Worm (Caenorhabditis elegans) whole organism, L2 larva: Measurements from ENCODE around the gene C16C10.9.

Source experiments
- Y55F3AM.14 ChIP-seq: fragments of 200-800 bp; sonication (Bioruptor generic); optimal IDR thresholded peaks from 2 replicates; lab custom pipeline; 2018; ENCODE audit warnings: mild to moderate bottlenecking, missing genetic modification characterization, missing compliant biosample characterization
- ZK546.5 ChIP-seq: sonication (generic microtip); optimal IDR thresholded peaks from 2 replicates; lab custom pipeline; 2017; ENCODE audit warnings: missing biosample characterization, missing genetic modification characterization
- lin-39 ChIP-seq: fragments of 150-350 bp; optimal IDR thresholded peaks from 2 replicates; lab custom pipeline; 2014; ENCODE audit warnings: missing biosample characterization, missing genetic modification reagents, missing genetic modification characterization
- nhr-10 ChIP-seq: sonication (generic microtip); optimal IDR thresholded peaks from 2 replicates; lab custom pipeline; 2017; ENCODE audit warnings: missing biosample characterization, missing genetic modification characterization
- nhr-237 ChIP-seq: fragments of 150-350 bp; optimal IDR thresholded peaks from 2 replicates; lab custom pipeline; 2014; ENCODE audit warnings: missing biosample characterization, missing genetic modification characterization
- nhr-77 ChIP-seq: fragments of 150-350 bp; optimal IDR thresholded peaks from 2 replicates; lab custom pipeline; 2014; ENCODE audit warnings: missing biosample characterization, missing genetic modification characterization
- peb-1 ChIP-seq: fragments of 150-350 bp; optimal IDR thresholded peaks from 2 replicates; lab custom pipeline; 2014; ENCODE audit warnings: missing biosample characterization, missing genetic modification characterization
- unc-62 ChIP-seq: fragments of 150-350 bp; optimal IDR thresholded peaks from 2 replicates; lab custom pipeline; 2014; ENCODE audit warnings: missing biosample characterization, missing genetic modification reagents, missing genetic modification characterization

DNA sequence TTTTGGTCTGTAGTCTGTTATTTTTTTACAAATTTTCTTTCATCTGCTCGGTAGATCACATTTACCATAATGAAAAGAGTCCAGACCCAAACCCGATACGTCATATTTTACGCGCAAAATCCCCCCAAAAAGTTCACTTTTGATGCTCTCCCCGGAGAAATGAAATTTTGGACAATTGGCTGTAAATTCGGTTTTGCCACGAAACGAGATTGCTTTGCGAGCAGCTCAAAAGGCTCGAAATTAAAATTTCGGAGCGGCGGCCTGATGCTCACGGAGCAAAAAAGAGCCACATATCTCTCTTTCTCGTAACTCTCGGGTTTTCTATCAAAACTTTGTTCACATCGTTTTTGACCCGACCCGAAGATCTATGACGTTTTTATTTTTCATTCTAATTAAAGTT is 33.9 kb downstream of the C16C10.9 start:
- no peak for TF ChIP-seq nhr-77 (tag; lab: Kevin White, UChicago)
- TF ChIP-seq Y55F3AM.14 (GFP tag; lab: Kevin White, UChicago) = no peak
- no peak for TF ChIP-seq unc-62 (GFP tag; lab: Kevin White, UChicago)
- TF ChIP-seq peb-1 (tag; lab: Kevin White, UChicago) = no peak
- no peak for TF ChIP-seq lin-39 (tag; lab: Kevin White, UChicago)
- TF ChIP-seq ZK546.5 (tag; lab: Kevin White, UChicago) = no peak
- TF ChIP-seq nhr-10 (tag; lab: Kevin White, UChicago) = no peak
- TF ChIP-seq nhr-237 (tag; lab: Kevin White, UChicago) = no peak
